Fruit fly (Drosophila melanogaster) whole organism, embryonic: Measurements from ENCODE around the gene pnt.

ENCODE experiments used
- B-H1 ChIP-seq: fragments of 200-800 bp; sonication (Bioruptor generic); IDR thresholded peaks from 3 replicates; pipeline ENCODE4 v1.3.6; 2022; ENCODE audit warnings: missing biosample characterization, missing genetic modification characterization
- CG12219 ChIP-seq: fragments of 200-800 bp; sonication (Bioruptor generic); optimal IDR thresholded peaks from 3 replicates; lab custom pipeline; 2018; ENCODE audit warnings: missing biosample characterization, mild to moderate bottlenecking, missing genetic modification characterization
- CG6654 ChIP-seq: fragments of 200-800 bp; sonication (Bioruptor generic); optimal IDR thresholded peaks from 2 replicates; lab custom pipeline; 2017; ENCODE audit warnings: missing biosample characterization, mild to moderate bottlenecking, missing genetic modification characterization
- Eip74EF ChIP-seq, 2 experiments: fragments of 200-800 bp in 1 of 2; fragments of >200 bp in 1 of 2; sonication (Bioruptor generic) in 1 of 2; optimal IDR thresholded peaks; 2 replicates each; lab custom pipeline; 2017 to 2019; ENCODE audit warnings: missing biosample characterization in 2 of 2, missing genetic modification characterization in 2 of 2, mild to moderate bottlenecking in 1 of 2, moderate library complexity in 1 of 2
- Gsc ChIP-seq: fragments of 200-800 bp; sonication (Bioruptor generic); IDR thresholded peaks from 2 replicates; pipeline ENCODE4 v1.3.6; 2022; ENCODE audit warnings: missing biosample characterization, missing genetic modification characterization
- fru ChIP-seq: fragments of >200 bp; optimal IDR thresholded peaks from 2 replicates; lab custom pipeline; 2017
- tup ChIP-seq: fragments of 200-800 bp; sonication (Bioruptor generic); optimal IDR thresholded peaks from 2 replicates; lab custom pipeline; 2016; ENCODE audit warnings: missing biosample characterization, mild to moderate bottlenecking, missing genetic modification characterization, moderate library complexity

- TF ChIP-seq fru (lab: Kevin White, UChicago) = no peak
- TF ChIP-seq tup (GFP tag; lab: Kevin White, UChicago) = no peak
- no peak for TF ChIP-seq Gsc (GFP tag; lab: Robert Waterston, UW)
- no peak for TF ChIP-seq CG6654 (GFP tag; lab: Kevin White, UChicago)
- no peak for TF ChIP-seq Eip74EF (GFP tag; optimal IDR thresholded peaks at IDR 0.05; lab: Kevin White, UChicago)
- TF ChIP-seq CG12219 (GFP tag; lab: Kevin White, UChicago) = no peak
- TF ChIP-seq B-H1 (GFP tag; lab: Robert Waterston, UW) = no peak
Measured at dm6 chr3R:23325710-23326109, 20.3 kb downstream of the pnt start.
